Fruit fly (Drosophila melanogaster): ENCODE data around the gene Mob3.

DNA sequence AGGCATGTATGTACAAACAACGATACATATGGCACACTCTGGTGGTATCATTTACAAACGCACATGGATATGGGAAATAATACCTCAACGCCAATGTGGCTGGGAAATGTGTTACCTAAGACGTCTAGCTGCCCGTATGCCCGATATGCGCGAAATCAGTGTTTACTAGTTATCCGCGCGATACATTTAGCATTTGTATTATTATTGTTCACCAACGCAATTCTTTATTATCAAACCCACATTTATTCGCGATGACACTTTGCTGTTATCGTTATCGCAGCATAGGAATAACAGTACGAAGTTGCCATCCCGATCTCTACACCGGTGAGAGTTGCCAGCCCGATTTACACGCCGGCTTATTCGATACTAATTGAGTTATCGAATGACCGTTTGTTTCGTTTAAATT, 18.3 kb upstream of the Mob3 start, which contains the start of gene chico:
- TF ChIP-seq Hr39 (GFP tag; optimal IDR thresholded peaks at IDR 0.05) (no peak), Met (GFP tag; optimal IDR thresholded peaks at IDR 0.05) (no peak), spab (GFP tag; optimal IDR thresholded peaks at IDR 0.05) (no peak), CG3032 (tag; optimal IDR thresholded peaks at IDR 0.05) (no peak), CG11902 (GFP tag; optimal IDR thresholded peaks at IDR 0.05) (no peak), Eip78C (GFP tag) (no peak), cyc (GFP tag; optimal IDR thresholded peaks at IDR 0.05) (no peak), CG7368 (GFP tag; optimal IDR thresholded peaks at IDR 0.05) (no peak), acj6 (GFP tag; optimal IDR thresholded peaks at IDR 0.05) (no peak), CG10669 (GFP tag; optimal IDR thresholded peaks at IDR 0.05) (no peak), fkh (GFP tag; optimal IDR thresholded peaks at IDR 0.05) (no peak)
